Worm (Caenorhabditis elegans) whole organism, early embryonic: ENCODE measurements around the gene K12B6.4.

Experiments
- B0310.2 ChIP-seq: sonication (generic microtip); optimal IDR thresholded peaks from 2 replicates; lab custom pipeline; 2016; ENCODE audit warnings: mild to moderate bottlenecking, missing genetic modification characterization, missing compliant biosample characterization
- aly-1 ChIP-seq: sonication (generic microtip); optimal IDR thresholded peaks from 2 replicates; lab custom pipeline; 2016; ENCODE audit warnings: missing genetic modification characterization, missing compliant biosample characterization
- ama-1 ChIP-seq: fragments of 150-350 bp; optimal IDR thresholded peaks from 2 replicates; lab custom pipeline; 2014
- ceh-36 ChIP-seq: sonication (generic microtip); optimal IDR thresholded peaks from 2 replicates; lab custom pipeline; 2016; ENCODE audit warnings: missing genetic modification characterization, inconsistent platforms, missing compliant biosample characterization
- flt-1 ChIP-seq: fragments of 200-800 bp; sonication (Bioruptor generic); IDR thresholded peaks from 2 replicates; pipeline ENCODE4 v1.3.6; 2022; ENCODE audit warnings: missing genetic modification characterization, missing compliant biosample characterization
- hmg-4 ChIP-seq: fragments of 200-800 bp; sonication (Bioruptor generic); optimal IDR thresholded peaks from 2 replicates; lab custom pipeline; 2018; ENCODE audit warnings: mild to moderate bottlenecking, missing genetic modification characterization, missing compliant biosample characterization
- scrt-1 ChIP-seq: fragments of 200-800 bp; sonication (Bioruptor generic); IDR thresholded peaks from 2 replicates; pipeline ENCODE4 v1.3.6; 2022; ENCODE audit warnings: missing genetic modification characterization, missing compliant biosample characterization
- tbx-11 ChIP-seq: fragments of 200-800 bp; sonication (Bioruptor generic); IDR thresholded peaks from 2 replicates; pipeline ENCODE4 v1.3.6; 2022; ENCODE audit warnings: missing genetic modification characterization, missing compliant biosample characterization
- tbx-37 ChIP-seq: fragments of 200-800 bp; sonication (Bioruptor generic); conservative IDR thresholded peaks from 2 replicates; pipeline ENCODE4 v1.3.6; 2022; ENCODE audit warnings: missing genetic modification reagents, missing genetic modification characterization, missing compliant biosample characterization

- TF ChIP-seq scrt-1 (peak; percentile 74), ceh-36 (peak; percentile 54), hmg-4 (peak; percentile 95), B0310.2 (tag; lab: Kevin White, UChicago) (peak; percentile 64), ama-1 (lab: Kevin White, UChicago) (no peak), tbx-37 (GFP tag; lab: Robert Waterston, UW) (peak; percentile 76), tbx-11 (GFP tag; lab: Robert Waterston, UW) (peak; percentile 57), aly-1 (tag; lab: Kevin White, UChicago) (peak; percentile 82), flt-1 (GFP tag; lab: Robert Waterston, UW) (peak; percentile 71)
Measured at ce11 chrV:6267237-6267812, 13.8 kb downstream of the K12B6.4 start, which contains the start of gene mrck-1.
